Worm (Caenorhabditis elegans): Measurements from ENCODE around the gene glo-3.

Gene glo-3

ce11 chrX:10568385-10569149 is 35.1 kb downstream of the glo-3 start (continued):
- no peak for TF ChIP-seq unc-39 (tag; optimal IDR thresholded peaks at IDR 0.05)
- no peak for TF ChIP-seq lim-7 (GFP tag; IDR thresholded peaks at IDR 0.05)
- peak; percentile 22 for TF ChIP-seq fkh-10 (GFP tag; optimal IDR thresholded peaks at IDR 0.05)
- 0 out of 2 replicates have a peak, but pooled peaks have one; percentile 25 for TF ChIP-seq nhr-41 (GFP tag; IDR thresholded peaks at IDR 0.05)
- TF ChIP-seq F37D6.2 (tag; optimal IDR thresholded peaks at IDR 0.05) = peak; percentile 92
- TF ChIP-seq R02D3.7 (tag; optimal IDR thresholded peaks at IDR 0.05) = no peak
- peak; percentile 98 for TF ChIP-seq set-16 (GFP tag; IDR thresholded peaks at IDR 0.05)
- TF ChIP-seq ceh-28 (tag; optimal IDR thresholded peaks at IDR 0.05) = peak; percentile 87
- TF ChIP-seq fos-1 (tag; optimal IDR thresholded peaks at IDR 0.05) = no peak
- TF ChIP-seq pqm-1 (tag; optimal IDR thresholded peaks at IDR 0.05) = peak; percentile 8
- TF ChIP-seq madf-5 (GFP tag; IDR thresholded peaks at IDR 0.05) = no peak
- TF ChIP-seq T20F7.1 (GFP tag; optimal IDR thresholded peaks at IDR 0.05) = peak; percentile 78
- peak; percentile 85 for TF ChIP-seq gei-8 (GFP tag; optimal IDR thresholded peaks at IDR 0.05)
- no peak for TF ChIP-seq ceh-82 (tag; optimal IDR thresholded peaks at IDR 0.05)
- TF ChIP-seq ctbp-1 (GFP tag; IDR thresholded peaks at IDR 0.05) = peak; percentile 90
- no peak for TF ChIP-seq dmd-9 (GFP tag; IDR thresholded peaks at IDR 0.05)
- peak; percentile 74 for TF ChIP-seq pha-4 (GFP tag; IDR thresholded peaks at IDR 0.05)
- peak; percentile 97 for TF ChIP-seq pha-4 (tag; optimal IDR thresholded peaks at IDR 0.05)
- peak; percentile 32 for TF ChIP-seq nhr-25 (tag; optimal IDR thresholded peaks at IDR 0.05; ENCODE audit: borderline replicate concordance, insufficient read depth)
- 0 out of 2 replicates have a peak, but pooled peaks have one; percentile 3 for TF ChIP-seq ZK337.2 (GFP tag; IDR thresholded peaks at IDR 0.05)
- peak; percentile 90 for TF ChIP-seq nhr-6 (tag; optimal IDR thresholded peaks at IDR 0.05)
- TF ChIP-seq hmg-1.1 (GFP tag; IDR thresholded peaks at IDR 0.05) = peak; percentile 97
- peak; percentile 45 for TF ChIP-seq spr-3 (GFP tag; optimal IDR thresholded peaks at IDR 0.05)
- TF ChIP-seq daf-16 (GFP tag; optimal IDR thresholded peaks at IDR 0.05) = peak; percentile 54
- TF ChIP-seq daf-16 (tag; optimal IDR thresholded peaks at IDR 0.05) = peak; percentile 86
- 0 out of 2 replicates have a peak, but pooled peaks have one; percentile 22 for TF ChIP-seq daf-8 (GFP tag; IDR thresholded peaks at IDR 0.05)
- TF ChIP-seq nhr-102 (tag; optimal IDR thresholded peaks at IDR 0.05) = peak; percentile 80
- peak; percentile 61 for TF ChIP-seq nhr-42 (GFP tag; IDR thresholded peaks at IDR 0.05)
- TF ChIP-seq ztf-11 (tag; optimal IDR thresholded peaks at IDR 0.05) = no peak
- no peak for TF ChIP-seq sdz-12 (GFP tag; optimal IDR thresholded peaks at IDR 0.05)
- TF ChIP-seq attf-4 (tag; optimal IDR thresholded peaks at IDR 0.05) = peak; percentile 12
- TF ChIP-seq duxl-1 (tag; optimal IDR thresholded peaks at IDR 0.05; ENCODE audit: poor library complexity) = peak; percentile 4
- no peak for TF ChIP-seq nhr-237 (tag; optimal IDR thresholded peaks at IDR 0.05)
- TF ChIP-seq Y5F2A.4 (GFP tag; optimal IDR thresholded peaks at IDR 0.05) = no peak
- no peak for TF ChIP-seq cey-2 (tag; optimal IDR thresholded peaks at IDR 0.05; ENCODE audit: borderline replicate concordance, insufficient read depth)
- TF ChIP-seq egl-43 (GFP tag; IDR thresholded peaks at IDR 0.05) = peak; percentile 92
- TF ChIP-seq F10B5.3 (tag; optimal IDR thresholded peaks at IDR 0.05) = peak; percentile 84
- peak; percentile 79 for TF ChIP-seq ceh-20 (GFP tag; IDR thresholded peaks at IDR 0.05)
- TF ChIP-seq T26A8.4 (GFP tag; IDR thresholded peaks at IDR 0.05) = peak; percentile 85
- no peak for TF ChIP-seq F44E2.7 (GFP tag; IDR thresholded peaks at IDR 0.05)
- peak; percentile 4 for TF ChIP-seq snpc-4 (tag; optimal IDR thresholded peaks at IDR 0.05)
- peak; percentile 39 for TF ChIP-seq lin-1 (GFP tag; IDR thresholded peaks at IDR 0.05)
- peak; percentile 72 for TF ChIP-seq ceh-32 (tag; optimal IDR thresholded peaks at IDR 0.05; ENCODE audit: poor library complexity)
- TF ChIP-seq unc-130 (GFP tag; optimal IDR thresholded peaks at IDR 0.05) = no peak
- TF ChIP-seq zfp-2 (tag; optimal IDR thresholded peaks at IDR 0.05) = peak; percentile 62
- no peak for TF ChIP-seq lin-39 (tag; optimal IDR thresholded peaks at IDR 0.05)
- peak; percentile 32 for TF ChIP-seq jun-1 (tag; optimal IDR thresholded peaks at IDR 0.05)
- peak; percentile 66 for TF ChIP-seq arid-1 (GFP tag; conservative IDR thresholded peaks at IDR 0.05)
- peak; percentile 97 for TF ChIP-seq rbr-2 (tag; optimal IDR thresholded peaks at IDR 0.05)
- peak; percentile 35; the same call in 1 of the 2 replicates for TF ChIP-seq mdt-29 (GFP tag; IDR thresholded peaks at IDR 0.05)

Data from whole organism, L4 larva.